Worm (Caenorhabditis elegans) whole organism, late embryonic: Measurements from ENCODE around the gene C29F9.2.

Experiments used
- C08G9.2 ChIP-seq: sonication (generic microtip); optimal IDR thresholded peaks from 2 replicates; lab custom pipeline; 2016; ENCODE audit warnings: mild to moderate bottlenecking, missing genetic modification characterization, moderate library complexity, missing compliant biosample characterization
- ceh-14 ChIP-seq: sonication (generic microtip); optimal IDR thresholded peaks from 2 replicates; lab custom pipeline; 2016; ENCODE audit warnings: missing genotype, missing genetic modification characterization, missing compliant biosample characterization
- dmd-4 ChIP-seq: sonication (generic microtip); optimal IDR thresholded peaks from 2 replicates; lab custom pipeline; 2016; ENCODE audit warnings: borderline replicate concordance, missing genetic modification characterization, missing compliant biosample characterization
- dve-1 ChIP-seq: sonication (generic microtip); optimal IDR thresholded peaks from 2 replicates; lab custom pipeline; 2017; ENCODE audit warnings: antibody characterized with exemption, mild to moderate bottlenecking, missing genetic modification characterization, missing compliant biosample characterization
- fkh-10 ChIP-seq: fragments of 150-350 bp; optimal IDR thresholded peaks from 2 replicates; lab custom pipeline; 2014; ENCODE audit warnings: missing biosample characterization, missing genetic modification reagents, missing genetic modification characterization
- hlh-13 ChIP-seq: fragments of 200-800 bp; sonication (Bioruptor generic); optimal IDR thresholded peaks from 2 replicates; lab custom pipeline; 2018; ENCODE audit warnings: mild to moderate bottlenecking, missing genetic modification characterization, missing compliant biosample characterization
- lin-11 ChIP-seq: fragments of 200-800 bp; sonication (Bioruptor generic); optimal IDR thresholded peaks from 2 replicates; lab custom pipeline; 2018; ENCODE audit warnings: mild to moderate bottlenecking, missing genetic modification characterization, missing compliant biosample characterization
- nfya-1 ChIP-seq: sonication (generic microtip); optimal IDR thresholded peaks from 2 replicates; lab custom pipeline; 2017; ENCODE audit warnings: missing genetic modification characterization, mild to moderate bottlenecking, missing compliant biosample characterization, antibody characterized with exemption, moderate library complexity
- pha-4 ChIP-seq: fragments of 150-350 bp; optimal IDR thresholded peaks from 2 replicates; lab custom pipeline; 2018; ENCODE audit warnings: missing biosample characterization, missing genetic modification reagents, missing genetic modification characterization

ce11 chrIII:117857-118256, 12.9 kb upstream of the C29F9.2 start:
- no peak for TF ChIP-seq lin-11 (tag; lab: Kevin White, UChicago)
- TF ChIP-seq fkh-10, result no peak
- no peak for TF ChIP-seq dve-1 (tag; lab: Kevin White, UChicago)
- TF ChIP-seq dmd-4, result no peak
- TF ChIP-seq pha-4, result no peak
- TF ChIP-seq nfya-1, result no peak
- TF ChIP-seq C08G9.2 (tag; lab: Kevin White, UChicago), result no peak
- no peak for TF ChIP-seq hlh-13 (GFP tag; lab: Kevin White, UChicago)
- TF ChIP-seq ceh-14 (tag; lab: Kevin White, UChicago), result no peak
